Fruit fly (Drosophila melanogaster) Kc167 (cell line): ENCODE data around the gene wapl.

Source experiments
- Myc ChIP-seq: fragments of >200 bp; optimal IDR thresholded peaks from 2 replicates; lab custom pipeline; 2017; ENCODE audit warnings: missing external identifiers
- Sin3A ChIP-seq: fragments of >200 bp; optimal IDR thresholded peaks from 2 replicates; lab custom pipeline; 2018; ENCODE audit warnings: missing external identifiers
- h ChIP-seq: fragments of >200 bp; optimal IDR thresholded peaks from 3 replicates; lab custom pipeline; 2018; ENCODE audit warnings: missing external identifiers
- insv ChIP-seq: fragments of >200 bp; optimal IDR thresholded peaks from 3 replicates; lab custom pipeline; 2018; ENCODE audit warnings: missing external identifiers
- psq ChIP-seq: fragments of >200 bp; optimal IDR thresholded peaks from 2 replicates; lab custom pipeline; 2017; ENCODE audit warnings: missing external identifiers
- ttk ChIP-seq: sonication (Bioruptor generic); optimal IDR thresholded peaks from 2 replicates; lab custom pipeline; 2017; ENCODE audit warnings: missing external identifiers

The wapl gene

dm6 chrX:2158668-2159163 is at the start of gene wapl:
TSS of gene wapl (minus strand) at chrX:2158983.
- TF ChIP-seq Sin3A (lab: Kevin White, UChicago), result no peak
- TF ChIP-seq psq (lab: Kevin White, UChicago), result no peak
- no peak for TF ChIP-seq h (lab: Kevin White, UChicago)
- no peak for TF ChIP-seq ttk (lab: Kevin White, UChicago)
- TF ChIP-seq insv (lab: Kevin White, UChicago), result no peak
- TF ChIP-seq Myc (lab: Kevin White, UChicago), result no peak

- TF ChIP-seq Myc (lab: Kevin White, UChicago) (no peak), insv (lab: Kevin White, UChicago) (no peak), ttk (lab: Kevin White, UChicago) (no peak), psq (lab: Kevin White, UChicago) (no peak), h (lab: Kevin White, UChicago) (no peak), Sin3A (lab: Kevin White, UChicago) (no peak)
Observed at dm6 chrX:2203766-2204165, 45.0 kb upstream of the wapl start, which contains the start of gene FarO. TSS of gene FarO (minus strand) at chrX:2203866.

DNA sequence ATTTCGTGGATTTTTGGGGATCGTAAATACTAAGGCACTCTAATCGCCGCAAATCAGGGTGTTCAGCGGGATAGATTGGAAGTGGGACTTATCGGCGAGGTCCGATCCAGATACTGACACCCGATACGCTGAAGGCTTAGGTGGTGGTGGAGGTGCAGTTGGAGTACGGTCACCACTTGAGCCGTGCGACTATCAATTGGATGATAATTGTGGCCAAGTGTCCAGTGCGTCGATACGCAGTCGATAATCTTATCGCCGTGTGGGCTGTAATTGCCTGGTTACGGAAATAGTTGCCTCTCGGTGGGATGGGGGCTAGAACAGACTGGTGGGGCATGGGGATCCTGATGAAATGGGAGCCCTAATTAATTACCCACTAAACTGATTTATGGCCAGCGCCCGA is 40.5 kb upstream of the wapl start:
- TF ChIP-seq insv (lab: Kevin White, UChicago) (no peak), h (lab: Kevin White, UChicago) (no peak), ttk (lab: Kevin White, UChicago) (no peak), Myc (lab: Kevin White, UChicago) (no peak), Sin3A (lab: Kevin White, UChicago) (no peak), psq (lab: Kevin White, UChicago) (no peak)

DNA sequence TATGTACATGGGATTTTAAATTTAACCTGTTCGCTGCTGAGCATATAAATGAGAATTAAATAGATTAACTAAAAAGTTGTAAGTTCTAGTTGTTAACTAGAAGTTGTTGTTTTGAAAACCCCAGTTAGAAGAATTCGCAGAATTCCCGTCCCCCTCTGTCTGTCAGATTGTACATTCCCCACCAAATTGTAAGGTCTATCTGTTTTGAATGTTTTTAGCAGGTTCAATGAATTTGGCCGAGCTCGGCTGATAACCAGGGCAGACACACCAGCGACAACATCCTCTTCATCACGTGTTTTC is 39.4 kb upstream of the wapl start:
- no peak for TF ChIP-seq Myc (lab: Kevin White, UChicago)
- TF ChIP-seq insv (lab: Kevin White, UChicago), result no peak
- TF ChIP-seq ttk (lab: Kevin White, UChicago), result no peak
- TF ChIP-seq h (lab: Kevin White, UChicago), result no peak
- TF ChIP-seq Sin3A (lab: Kevin White, UChicago), result no peak

DNA sequence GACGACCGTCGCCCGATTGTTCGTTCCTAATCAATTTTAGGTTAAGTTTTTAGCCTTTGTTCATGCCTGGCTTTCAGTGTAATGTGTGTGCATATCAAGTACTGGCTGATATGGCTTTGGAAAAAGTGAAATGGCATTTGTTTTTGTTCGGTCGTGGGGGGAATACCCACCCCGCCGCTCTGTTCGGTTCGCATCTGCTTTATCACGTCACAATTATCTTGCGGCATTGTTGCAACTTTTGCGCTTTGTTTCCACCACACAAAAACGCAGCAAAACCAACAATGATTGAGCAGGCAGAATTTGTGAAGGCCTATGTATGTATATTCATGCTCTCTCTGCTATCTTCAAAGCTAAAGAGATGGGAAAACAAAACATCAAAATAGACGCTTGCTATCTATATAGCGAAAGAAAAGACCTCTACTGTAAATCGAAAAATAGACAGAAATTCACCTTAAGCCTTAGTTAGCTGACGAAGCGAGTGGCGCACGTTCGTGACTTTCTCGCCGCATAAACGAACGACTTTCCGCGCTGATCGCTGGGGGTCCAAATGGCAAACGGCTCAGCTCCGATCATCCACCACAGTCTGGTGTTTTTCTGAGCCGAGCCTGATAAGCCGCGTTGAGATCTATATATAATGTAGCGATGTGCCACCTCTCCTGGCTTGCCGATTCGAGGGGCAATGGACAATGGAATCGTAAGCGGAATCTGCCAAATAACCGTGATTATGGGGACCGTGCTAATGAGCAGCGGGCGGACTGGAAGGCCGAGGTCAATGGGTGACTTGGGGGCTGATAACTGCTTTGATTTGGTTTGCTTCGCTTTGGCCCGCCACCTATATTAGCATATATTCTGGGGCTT is 38.9 kb upstream of the wapl start:
- no peak for TF ChIP-seq Sin3A (lab: Kevin White, UChicago)
- no peak for TF ChIP-seq insv (lab: Kevin White, UChicago)
- no peak for TF ChIP-seq psq (lab: Kevin White, UChicago)
- TF ChIP-seq h (lab: Kevin White, UChicago), result no peak
- no peak for TF ChIP-seq ttk (lab: Kevin White, UChicago)
- TF ChIP-seq Myc (lab: Kevin White, UChicago), result no peak

DNA sequence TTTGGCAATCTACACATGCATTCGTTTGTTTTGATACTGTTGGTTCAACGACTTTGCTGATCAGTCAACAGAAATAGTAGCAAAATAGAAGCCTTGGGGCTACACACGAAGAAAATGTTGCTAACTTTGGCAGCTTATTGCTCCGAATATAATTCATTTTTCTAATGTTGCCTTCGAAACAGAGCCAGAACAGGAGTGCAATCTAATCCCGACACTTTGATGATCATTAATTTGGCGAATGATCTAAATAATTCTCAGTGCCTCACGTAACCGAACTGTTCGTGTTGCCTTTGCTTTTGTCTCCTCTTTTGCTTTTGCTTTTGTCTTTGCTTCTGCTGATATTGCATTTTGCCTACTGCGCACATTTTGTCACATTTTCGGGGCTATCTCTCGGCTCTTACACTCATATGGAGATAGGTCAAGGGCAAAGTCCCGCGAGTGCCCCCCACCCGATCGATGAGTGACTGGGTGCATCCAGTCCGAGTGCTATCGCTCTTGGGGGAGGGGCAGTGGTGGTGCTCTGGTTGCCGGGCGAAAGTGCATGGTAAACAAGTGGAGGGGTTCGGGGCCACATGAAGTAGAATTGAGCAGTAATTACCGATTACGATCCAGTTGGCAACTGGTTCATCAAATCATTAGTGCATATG is 37.4 kb upstream of the wapl start:
- TF ChIP-seq ttk (lab: Kevin White, UChicago) (no peak), Sin3A (lab: Kevin White, UChicago) (no peak), insv (lab: Kevin White, UChicago) (no peak), Myc (lab: Kevin White, UChicago) (no peak), h (lab: Kevin White, UChicago) (no peak), psq (lab: Kevin White, UChicago) (no peak)

dm6 chrX:2194208-2195094 is 35.7 kb upstream of the wapl start:
- no peak for TF ChIP-seq psq (lab: Kevin White, UChicago)
- no peak for TF ChIP-seq h (lab: Kevin White, UChicago)
- TF ChIP-seq ttk (lab: Kevin White, UChicago), result no peak
- TF ChIP-seq Sin3A (lab: Kevin White, UChicago), result no peak
- no peak for TF ChIP-seq Myc (lab: Kevin White, UChicago)
- no peak for TF ChIP-seq insv (lab: Kevin White, UChicago)

DNA sequence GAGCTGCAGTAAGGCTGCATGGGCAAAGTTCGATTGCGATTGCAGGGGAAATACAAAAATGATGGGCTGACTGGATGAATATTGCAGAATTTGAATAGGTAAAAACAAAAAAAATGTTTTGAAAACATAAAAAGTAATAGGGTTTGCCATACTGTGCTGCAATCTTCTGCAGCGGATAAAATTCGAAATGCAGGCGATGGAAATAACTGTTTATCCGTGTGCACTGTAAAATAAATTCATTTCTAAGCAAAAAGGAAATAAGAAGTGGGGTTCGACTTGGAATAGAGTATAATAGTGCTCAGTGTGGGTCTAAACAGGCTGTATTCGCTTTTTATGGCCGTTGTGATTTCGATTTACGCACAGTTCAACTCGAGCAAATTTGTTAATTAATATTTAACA is 35.0 kb upstream of the wapl start, which contains the start of gene CG14053:
Gene CG14053 (minus strand): TSS at position 101 of the 399 bp plus-strand sequence.
- TF ChIP-seq ttk (lab: Kevin White, UChicago) (no peak), insv (lab: Kevin White, UChicago) (no peak), Myc (lab: Kevin White, UChicago) (no peak), psq (lab: Kevin White, UChicago) (no peak), Sin3A (lab: Kevin White, UChicago) (no peak)

- TF ChIP-seq ttk (lab: Kevin White, UChicago) (no peak), insv (lab: Kevin White, UChicago) (no peak), Sin3A (lab: Kevin White, UChicago) (no peak), psq (lab: Kevin White, UChicago) (no peak)
Observed at dm6 chrX:2193158-2193557, 34.4 kb upstream of the wapl start.

- TF ChIP-seq h (lab: Kevin White, UChicago), result no peak
- TF ChIP-seq Sin3A (lab: Kevin White, UChicago), result no peak
- no peak for TF ChIP-seq insv (lab: Kevin White, UChicago)
- TF ChIP-seq Myc (lab: Kevin White, UChicago), result no peak
- TF ChIP-seq psq (lab: Kevin White, UChicago), result no peak
- TF ChIP-seq ttk (lab: Kevin White, UChicago), result no peak
Observed at dm6 chrX:2191896-2192295, 33.1 kb upstream of the wapl start.
